Fruit fly (Drosophila melanogaster) whole organism, embryonic: ENCODE results near the gene Polr3A.

Source experiments
- Aef1 ChIP-seq: fragments of 200-800 bp; sonication (Bioruptor generic); IDR thresholded peaks from 3 replicates; pipeline ENCODE4 v1.3.6; 2022; ENCODE audit warnings: missing biosample characterization, missing genetic modification characterization
- CG10979 ChIP-seq: fragments of 200-800 bp; sonication (Bioruptor generic); optimal IDR thresholded peaks from 2 replicates; lab custom pipeline; 2018; ENCODE audit warnings: missing biosample characterization, mild to moderate bottlenecking, missing genetic modification characterization, moderate library complexity
- CG1233 ChIP-seq: fragments of 200-800 bp; sonication (Bioruptor generic); optimal IDR thresholded peaks from 4 replicates; lab custom pipeline; 2018; ENCODE audit warnings: missing biosample characterization, mild to moderate bottlenecking, missing genetic modification characterization
- CG15073 ChIP-seq: fragments of 200-800 bp; sonication (Bioruptor generic); optimal IDR thresholded peaks from 2 replicates; lab custom pipeline; 2016; ENCODE audit warnings: missing biosample characterization, missing genetic modification characterization
- CG18599 ChIP-seq: fragments of 200-800 bp; sonication (Bioruptor generic); optimal IDR thresholded peaks from 3 replicates; lab custom pipeline; 2017; ENCODE audit warnings: missing biosample characterization, missing genetic modification characterization, mild to moderate bottlenecking, moderate library complexity, missing genetic modification reagents
- CG18764 ChIP-seq: fragments of 200-800 bp; sonication (Bioruptor generic); optimal IDR thresholded peaks from 3 replicates; lab custom pipeline; 2016; ENCODE audit warnings: missing biosample characterization, missing genetic modification characterization
- CG30403 ChIP-seq: fragments of 200-800 bp; sonication (Bioruptor generic); optimal IDR thresholded peaks from 3 replicates; lab custom pipeline; 2016; ENCODE audit warnings: missing biosample characterization, missing genetic modification characterization
- CG34422 ChIP-seq: fragments of 200-800 bp; sonication (Bioruptor generic); IDR thresholded peaks from 3 replicates; pipeline ENCODE4 v1.3.6; 2022; ENCODE audit warnings: missing biosample characterization, missing genetic modification characterization
- CG3838 ChIP-seq: fragments of 200-800 bp; sonication (Bioruptor generic); optimal IDR thresholded peaks from 3 replicates; lab custom pipeline; 2016; ENCODE audit warnings: missing biosample characterization, missing genetic modification characterization
- CG4707 ChIP-seq: fragments of 200-800 bp; sonication (Bioruptor generic); optimal IDR thresholded peaks from 2 replicates; lab custom pipeline; 2018; ENCODE audit warnings: missing biosample characterization, mild to moderate bottlenecking, missing genetic modification characterization, moderate library complexity
- CG5180 ChIP-seq: fragments of 200-800 bp; sonication (Bioruptor generic); optimal IDR thresholded peaks from 3 replicates; lab custom pipeline; 2017; ENCODE audit warnings: missing biosample characterization, missing genetic modification characterization, mild to moderate bottlenecking, moderate library complexity, missing genetic modification reagents
- CG6254 ChIP-seq: fragments of 200-800 bp; sonication (Bioruptor generic); optimal IDR thresholded peaks from 3 replicates; lab custom pipeline; 2017; ENCODE audit warnings: mild to moderate bottlenecking, missing biosample characterization, missing genetic modification reagents, missing genetic modification characterization
- CG6791 ChIP-seq: fragments of 200-800 bp; sonication (Bioruptor generic); IDR thresholded peaks from 3 replicates; pipeline ENCODE4 v1.3.6; 2022; ENCODE audit warnings: missing biosample characterization, missing genetic modification characterization; ENCODE audit not compliant: partially characterized antibody
- CG7556 ChIP-seq: fragments of 200-800 bp; sonication (Bioruptor generic); optimal IDR thresholded peaks from 2 replicates; lab custom pipeline; 2017; ENCODE audit warnings: missing biosample characterization, mild to moderate bottlenecking, missing genetic modification characterization
- CG7928 ChIP-seq: fragments of 200-800 bp; sonication (Bioruptor generic); optimal IDR thresholded peaks from 2 replicates; lab custom pipeline; 2017; ENCODE audit warnings: missing biosample characterization, mild to moderate bottlenecking, missing genetic modification characterization
- CG7963 ChIP-seq: fragments of 200-800 bp; sonication (Bioruptor generic); IDR thresholded peaks from 3 replicates; pipeline ENCODE4 v1.3.6; 2022; ENCODE audit warnings: missing biosample characterization, missing genetic modification characterization; ENCODE audit not compliant: partially characterized antibody
- CG8359 ChIP-seq: fragments of 200-800 bp; sonication (Bioruptor generic); optimal IDR thresholded peaks from 2 replicates; lab custom pipeline; 2017; ENCODE audit warnings: missing biosample characterization, mild to moderate bottlenecking, missing genetic modification characterization, borderline replicate concordance
- CG8388 ChIP-seq: fragments of 200-800 bp; sonication (Bioruptor generic); optimal IDR thresholded peaks from 2 replicates; lab custom pipeline; 2019; ENCODE audit warnings: missing biosample characterization, mild to moderate bottlenecking, missing genetic modification characterization, moderate library complexity
- CG9727 ChIP-seq: fragments of 200-800 bp; sonication (Bioruptor generic); optimal IDR thresholded peaks from 3 replicates; lab custom pipeline; 2017; ENCODE audit warnings: missing biosample characterization, mild to moderate bottlenecking, missing genetic modification characterization
- Drgx ChIP-seq: fragments of 200-800 bp; sonication (Bioruptor generic); IDR thresholded peaks from 2 replicates; pipeline ENCODE4 v1.3.6; 2022; ENCODE audit warnings: missing biosample characterization, missing genetic modification characterization
- Hand ChIP-seq: fragments of 200-800 bp; sonication (Bioruptor generic); optimal IDR thresholded peaks from 2 replicates; lab custom pipeline; 2017; ENCODE audit warnings: mild to moderate bottlenecking, missing biosample characterization, missing genetic modification reagents, missing genetic modification characterization
- Jarid2 ChIP-seq: fragments of 200-800 bp; sonication (Bioruptor generic); optimal IDR thresholded peaks from 3 replicates; lab custom pipeline; 2017; ENCODE audit warnings: mild to moderate bottlenecking, missing biosample characterization, missing genetic modification reagents, missing genetic modification characterization
- Kr ChIP-seq: fragments of 200-800 bp; sonication (Bioruptor generic); optimal IDR thresholded peaks from 2 replicates; lab custom pipeline; 2017; ENCODE audit warnings: missing biosample characterization, mild to moderate bottlenecking, missing genetic modification characterization
- Mad ChIP-seq: fragments of 200-800 bp; sonication (Bioruptor generic); optimal IDR thresholded peaks from 2 replicates; lab custom pipeline; 2016; ENCODE audit warnings: missing biosample characterization, missing genetic modification characterization
- Rfx ChIP-seq: fragments of 200-800 bp; sonication (Bioruptor generic); IDR thresholded peaks from 2 replicates; pipeline ENCODE4 v1.3.6; 2022; ENCODE audit warnings: missing biosample characterization, missing genetic modification characterization
- Sin3A ChIP-seq: fragments of >200 bp; optimal IDR thresholded peaks from 2 replicates; lab custom pipeline; 2018
- Trl ChIP-seq, 3 experiments: fragments of >200 bp in 2 of 3; fragments of 200-800 bp in 1 of 3; sonication (Bioruptor generic) in 1 of 3; optimal IDR thresholded peaks; 2 replicates in 1 of 3; 3 replicates in 2 of 3; lab custom pipeline; 2016 to 2017; ENCODE audit warnings: missing biosample characterization in 1 of 3, missing genetic modification characterization in 1 of 3
- ewg ChIP-seq: fragments of 200-800 bp; sonication (Bioruptor generic); optimal IDR thresholded peaks from 3 replicates; lab custom pipeline; 2017; ENCODE audit warnings: mild to moderate bottlenecking, missing biosample characterization, missing genetic modification reagents, missing genetic modification characterization
- eyg ChIP-seq: fragments of 200-800 bp; sonication (Bioruptor generic); optimal IDR thresholded peaks from 3 replicates; lab custom pipeline; 2016; ENCODE audit warnings: missing biosample characterization, missing genetic modification characterization
- ftz-f1 ChIP-seq: fragments of 200-800 bp; sonication (Bioruptor generic); optimal IDR thresholded peaks from 2 replicates; lab custom pipeline; 2016; ENCODE audit warnings: missing biosample characterization, missing genetic modification characterization
- mam ChIP-seq: fragments of 200-800 bp; sonication (Bioruptor generic); optimal IDR thresholded peaks from 3 replicates; lab custom pipeline; 2016; ENCODE audit warnings: missing biosample characterization, missing genetic modification characterization
- nau ChIP-seq: fragments of 200-800 bp; sonication (Bioruptor generic); optimal IDR thresholded peaks from 3 replicates; lab custom pipeline; 2017; ENCODE audit warnings: missing biosample characterization, mild to moderate bottlenecking, missing genetic modification characterization, missing genetic modification reagents
- pan ChIP-seq, 4 experiments: fragments of >200 bp in 3 of 4; fragments of 200-800 bp in 1 of 4; sonication (Bioruptor generic) in 1 of 4; optimal IDR thresholded peaks in 3 of 4; IDR thresholded peaks in 1 of 4; 2 replicates each; pipeline versions ENCODE4 v1.3.6 to Lab custom; 2017 to 2022; ENCODE audit warnings: missing biosample characterization in 2 of 4, missing genetic modification characterization in 2 of 4, mixed read lengths in 1 of 4
- pnt ChIP-seq: fragments of 200-800 bp; sonication (Bioruptor generic); optimal IDR thresholded peaks from 3 replicates; lab custom pipeline; 2016; ENCODE audit warnings: missing biosample characterization, missing genetic modification characterization
- prd ChIP-seq, 3 experiments: fragments of >200 bp in 2 of 3; fragments of 200-800 bp in 1 of 3; sonication (Bioruptor generic) in 1 of 3; optimal IDR thresholded peaks in 2 of 3; IDR thresholded peaks in 1 of 3; 2 replicates in 2 of 3; 3 replicates in 1 of 3; pipeline versions ENCODE4 v1.3.6 to Lab custom; 2017 to 2022; ENCODE audit warnings: missing biosample characterization in 1 of 3, missing genetic modification characterization in 1 of 3
- pros ChIP-seq: fragments of 200-800 bp; sonication (Bioruptor generic); optimal IDR thresholded peaks from 3 replicates; lab custom pipeline; 2019; ENCODE audit warnings: missing biosample characterization, mild to moderate bottlenecking, missing genetic modification characterization, moderate library complexity
- pum ChIP-seq: fragments of 200-800 bp; sonication (Bioruptor generic); optimal IDR thresholded peaks from 2 replicates; lab custom pipeline; 2016; ENCODE audit warnings: missing biosample characterization, missing genetic modification characterization
- pzg ChIP-seq: fragments of 200-800 bp; sonication (Bioruptor generic); optimal IDR thresholded peaks from 3 replicates; lab custom pipeline; 2018; ENCODE audit warnings: missing biosample characterization, mild to moderate bottlenecking, missing genetic modification characterization, moderate library complexity
- sd ChIP-seq: fragments of 200-800 bp; sonication (Bioruptor generic); optimal IDR thresholded peaks from 3 replicates; lab custom pipeline; 2018; ENCODE audit warnings: missing biosample characterization, mild to moderate bottlenecking, missing genetic modification characterization, moderate library complexity
- stwl ChIP-seq: fragments of 200-800 bp; sonication (Bioruptor generic); optimal IDR thresholded peaks from 3 replicates; lab custom pipeline; 2018; ENCODE audit warnings: missing biosample characterization, mild to moderate bottlenecking, missing genetic modification characterization, moderate library complexity
- unc-4 ChIP-seq: fragments of 200-800 bp; sonication (Bioruptor generic); IDR thresholded peaks from 2 replicates; pipeline ENCODE4 v1.3.6; 2022; ENCODE audit warnings: missing biosample characterization, missing genetic modification characterization; ENCODE audit not compliant: partially characterized antibody
- unpg ChIP-seq: fragments of 200-800 bp; sonication (Bioruptor generic); optimal IDR thresholded peaks from 3 replicates; lab custom pipeline; 2018; ENCODE audit warnings: missing biosample characterization, mild to moderate bottlenecking, missing genetic modification characterization, moderate library complexity
- usp ChIP-seq: fragments of >200 bp; optimal IDR thresholded peaks from 2 replicates; lab custom pipeline; 2017; ENCODE audit warnings: missing biosample characterization, missing genetic modification characterization
- zen ChIP-seq: fragments of 200-800 bp; sonication (Bioruptor generic); optimal IDR thresholded peaks from 3 replicates; lab custom pipeline; 2018; ENCODE audit warnings: missing biosample characterization, mild to moderate bottlenecking, missing genetic modification characterization, moderate library complexity
- zen2 ChIP-seq: fragments of 200-800 bp; sonication (Bioruptor generic); IDR thresholded peaks from 3 replicates; pipeline ENCODE4 v1.3.6; 2022; ENCODE audit warnings: missing biosample characterization, missing genetic modification characterization; ENCODE audit not compliant: partially characterized antibody

Gene Polr3A

dm6 chrX:15811666-15812614, 49.2 kb downstream of the Polr3A start (continued):
- TF ChIP-seq CG3838 (no peak), CG18764 (GFP tag; lab: Kevin White, UChicago) (no peak), Hand (GFP tag; lab: Kevin White, UChicago) (no peak), unc-4 (GFP tag; lab: Robert Waterston, UW) (peak; percentile 40; the same call in 1 of the 2 replicates), CG1233 (GFP tag; lab: Kevin White, UChicago) (no peak), Trl (optimal IDR thresholded peaks at IDR 0.05; lab: Kevin White, UChicago) (peak; percentile 98 to 99), Trl (GFP tag; optimal IDR thresholded peaks at IDR 0.05; lab: Kevin White, UChicago) (peak; percentile 61), CG5180 (GFP tag; lab: Kevin White, UChicago) (peak; percentile 87), CG8359 (GFP tag; lab: Kevin White, UChicago) (peak; percentile 17), CG10979 (tag; lab: Kevin White, UChicago) (no peak), CG4707 (GFP tag; lab: Kevin White, UChicago) (peak; percentile 20), Jarid2 (GFP tag; lab: Kevin White, UChicago) (peak; percentile 49), pum (no peak), Rfx (GFP tag; lab: Robert Waterston, UW) (peak; percentile 51), CG30403 (no peak), prd (optimal IDR thresholded peaks at IDR 0.05; lab: Kevin White, UChicago) (no peak), prd (GFP tag; IDR thresholded peaks at IDR 0.05; lab: Robert Waterston, UW) (0 out of 3 replicates have a peak, but pooled peaks have one; percentile 16), CG7963 (GFP tag; lab: Robert Waterston, UW) (no peak), CG15073 (GFP tag; lab: Kevin White, UChicago) (no peak), CG7928 (GFP tag; lab: Kevin White, UChicago) (no peak), Drgx (GFP tag; lab: Robert Waterston, UW) (no peak; the same call in 1 of the 2 replicates), CG6254 (GFP tag; lab: Kevin White, UChicago) (no peak), pnt (GFP tag; lab: Kevin White, UChicago) (no peak), pan (optimal IDR thresholded peaks at IDR 0.05; lab: Kevin White, UChicago) (no peak), pan (GFP tag; optimal IDR thresholded peaks at IDR 0.05 in 1 of 2, IDR thresholded peaks at IDR 0.05 in 1 of 2) (peak in 1 of 2 experiments; percentile 26), Kr (peak; percentile 42), sd (tag; lab: Kevin White, UChicago) (peak; percentile 79), mam (no peak), unpg (GFP tag; lab: Kevin White, UChicago) (no peak), Mad (GFP tag; lab: Kevin White, UChicago) (no peak), CG9727 (no peak), CG7556 (GFP tag; lab: Kevin White, UChicago) (no peak), stwl (no peak), nau (GFP tag; lab: Kevin White, UChicago) (no peak), pros (peak; percentile 66), Sin3A (no peak), eyg (GFP tag; lab: Kevin White, UChicago) (no peak), CG6791 (GFP tag; lab: Robert Waterston, UW) (no peak), Aef1 (GFP tag; lab: Robert Waterston, UW) (peak; percentile 61), zen (no peak), CG18599 (peak; percentile 10), zen2 (peak; percentile 45; the same call in 2 of the 3 replicates), ewg (GFP tag; lab: Kevin White, UChicago) (peak; percentile 11), CG8388 (no peak), ftz-f1 (GFP tag; lab: Kevin White, UChicago) (no peak), CG34422 (no peak), usp (no peak), pzg (no peak)
